Worm (Caenorhabditis elegans) whole organism, late embryonic: ENCODE data around the gene srx-76.

ENCODE experiments used
- C08G9.2 ChIP-seq: sonication (generic microtip); optimal IDR thresholded peaks from 2 replicates; lab custom pipeline; 2016; ENCODE audit warnings: mild to moderate bottlenecking, missing genetic modification characterization, moderate library complexity, missing compliant biosample characterization
- F13H6.1 ChIP-seq: sonication (generic microtip); optimal IDR thresholded peaks from 2 replicates; lab custom pipeline; 2016; ENCODE audit warnings: missing genetic modification characterization, missing compliant biosample characterization
- T23F11.4 ChIP-seq: fragments of 200-800 bp; sonication (Bioruptor generic); optimal IDR thresholded peaks from 2 replicates; lab custom pipeline; 2018; ENCODE audit warnings: mild to moderate bottlenecking, missing genetic modification characterization, missing compliant biosample characterization
- ceh-18 ChIP-seq: sonication (generic microtip); optimal IDR thresholded peaks from 2 replicates; lab custom pipeline; 2016; ENCODE audit warnings: missing genetic modification characterization, missing compliant biosample characterization
- ceh-19 ChIP-seq: fragments of 200-800 bp; sonication (Bioruptor generic); optimal IDR thresholded peaks from 2 replicates; lab custom pipeline; 2018; ENCODE audit warnings: mild to moderate bottlenecking, missing genetic modification characterization, missing compliant biosample characterization
- ceh-22 ChIP-seq: sonication (generic microtip); optimal IDR thresholded peaks from 2 replicates; lab custom pipeline; 2017; ENCODE audit warnings: missing biosample characterization, missing genetic modification characterization
- ceh-24 ChIP-seq: sonication (generic microtip); optimal IDR thresholded peaks from 2 replicates; lab custom pipeline; 2016; ENCODE audit warnings: mild to moderate bottlenecking, missing genetic modification characterization, missing compliant biosample characterization
- ceh-30 ChIP-seq: fragments of 150-350 bp; optimal IDR thresholded peaks from 2 replicates; lab custom pipeline; 2014; ENCODE audit warnings: missing biosample characterization, missing genetic modification characterization
- ceh-31 ChIP-seq: sonication (generic microtip); optimal IDR thresholded peaks from 2 replicates; lab custom pipeline; 2016; ENCODE audit warnings: missing genetic modification characterization, missing compliant biosample characterization
- ceh-45 ChIP-seq: fragments of 200-800 bp; sonication (Bioruptor generic); IDR thresholded peaks from 2 replicates; pipeline ENCODE4 v1.3.6; 2022; ENCODE audit warnings: missing genetic modification reagents, missing genetic modification characterization, missing compliant biosample characterization
- ceh-48 ChIP-seq: sonication (generic microtip); optimal IDR thresholded peaks from 2 replicates; lab custom pipeline; 2016; ENCODE audit warnings: missing genetic modification characterization, inconsistent platforms, missing compliant biosample characterization
- ceh-9 ChIP-seq: sonication (generic microtip); optimal IDR thresholded peaks from 2 replicates; lab custom pipeline; 2016; ENCODE audit warnings: mild to moderate bottlenecking, missing genetic modification characterization, inconsistent platforms, missing compliant biosample characterization
- che-1 ChIP-seq: sonication (generic microtip); optimal IDR thresholded peaks from 2 replicates; lab custom pipeline; 2016; ENCODE audit warnings: mild to moderate bottlenecking, missing genetic modification characterization, missing compliant biosample characterization
- elt-2 ChIP-seq: sonication (generic microtip); optimal IDR thresholded peaks from 2 replicates; lab custom pipeline; 2016; ENCODE audit warnings: missing genetic modification reagents, missing genetic modification characterization, missing compliant biosample characterization
- fax-1 ChIP-seq: sonication (generic microtip); optimal IDR thresholded peaks from 2 replicates; lab custom pipeline; 2016; ENCODE audit warnings: missing genotype, missing genetic modification characterization, missing compliant biosample characterization
- fkh-10 ChIP-seq: fragments of 150-350 bp; optimal IDR thresholded peaks from 2 replicates; lab custom pipeline; 2014; ENCODE audit warnings: missing biosample characterization, missing genetic modification reagents, missing genetic modification characterization
- fkh-6 ChIP-seq: sonication (generic microtip); optimal IDR thresholded peaks from 2 replicates; lab custom pipeline; 2016; ENCODE audit warnings: missing genetic modification characterization, missing compliant biosample characterization
- gmeb-2 ChIP-seq: sonication (generic microtip); optimal IDR thresholded peaks from 2 replicates; lab custom pipeline; 2016; ENCODE audit warnings: missing genetic modification characterization, inconsistent platforms, missing compliant biosample characterization
- hlh-13 ChIP-seq: fragments of 200-800 bp; sonication (Bioruptor generic); optimal IDR thresholded peaks from 2 replicates; lab custom pipeline; 2018; ENCODE audit warnings: mild to moderate bottlenecking, missing genetic modification characterization, missing compliant biosample characterization
- hlh-30 ChIP-seq: sonication (generic microtip); optimal IDR thresholded peaks from 2 replicates; lab custom pipeline; 2017; ENCODE audit warnings: antibody characterized with exemption, missing genetic modification characterization, missing compliant biosample characterization; ENCODE audit not compliant: insufficient read depth
- hlh-6 ChIP-seq: sonication (generic microtip); optimal IDR thresholded peaks from 2 replicates; lab custom pipeline; 2016; ENCODE audit warnings: missing genotype, missing genetic modification characterization, missing compliant biosample characterization
- hlh-8 ChIP-seq: sonication (generic microtip); optimal IDR thresholded peaks from 2 replicates; lab custom pipeline; 2016; ENCODE audit warnings: missing genotype, missing genetic modification characterization, missing compliant biosample characterization
- lim-6 ChIP-seq: sonication (generic microtip); optimal IDR thresholded peaks from 2 replicates; lab custom pipeline; 2016; ENCODE audit warnings: missing genetic modification characterization, missing compliant biosample characterization
- madf-2 ChIP-seq: sonication (generic microtip); optimal IDR thresholded peaks from 2 replicates; lab custom pipeline; 2017; ENCODE audit warnings: missing genetic modification characterization, missing compliant biosample characterization
- mec-3 ChIP-seq: sonication (generic microtip); optimal IDR thresholded peaks from 2 replicates; lab custom pipeline; 2016; ENCODE audit warnings: borderline replicate concordance, missing genetic modification characterization, missing compliant biosample characterization
- nfya-1 ChIP-seq: sonication (generic microtip); optimal IDR thresholded peaks from 2 replicates; lab custom pipeline; 2017; ENCODE audit warnings: missing genetic modification characterization, mild to moderate bottlenecking, missing compliant biosample characterization, antibody characterized with exemption, moderate library complexity
- nhr-11 ChIP-seq: fragments of 150-350 bp; optimal IDR thresholded peaks from 2 replicates; lab custom pipeline; 2014; ENCODE audit warnings: missing biosample characterization, missing genetic modification characterization
- pag-3 ChIP-seq: sonication (generic microtip); optimal IDR thresholded peaks from 2 replicates; lab custom pipeline; 2016; ENCODE audit warnings: missing compliant biosample characterization, missing genetic modification characterization, borderline replicate concordance
- pat-9 ChIP-seq: fragments of 200-800 bp; sonication (Bioruptor generic); optimal IDR thresholded peaks from 2 replicates; lab custom pipeline; 2018; ENCODE audit warnings: mild to moderate bottlenecking, missing genetic modification characterization, moderate library complexity, missing compliant biosample characterization
- pax-1 ChIP-seq: fragments of 150-350 bp; optimal IDR thresholded peaks from 2 replicates; lab custom pipeline; 2014; ENCODE audit warnings: missing biosample characterization, missing genetic modification characterization
- pha-2 ChIP-seq: sonication (generic microtip); optimal IDR thresholded peaks from 2 replicates; lab custom pipeline; 2017; ENCODE audit warnings: mild to moderate bottlenecking, missing genetic modification characterization, missing compliant biosample characterization
- ref-2 ChIP-seq: sonication (generic microtip); optimal IDR thresholded peaks from 2 replicates; lab custom pipeline; 2016; ENCODE audit warnings: missing genetic modification characterization, missing compliant biosample characterization
- sox-4 ChIP-seq: sonication (generic microtip); optimal IDR thresholded peaks from 2 replicates; lab custom pipeline; 2017; ENCODE audit warnings: mild to moderate bottlenecking, missing genetic modification characterization, inconsistent platforms, missing compliant biosample characterization
- tbx-2 ChIP-seq: sonication (generic microtip); optimal IDR thresholded peaks from 2 replicates; lab custom pipeline; 2016; ENCODE audit warnings: missing genetic modification characterization, missing compliant biosample characterization
- unc-3 ChIP-seq, 2 experiments: fragments of 200-800 bp in 1 of 2; sonication (Bioruptor generic) in 1 of 2; sonication (generic microtip) in 1 of 2; conservative IDR thresholded peaks in 1 of 2; optimal IDR thresholded peaks in 1 of 2; 2 replicates each; pipeline versions ENCODE4 v1.3.6 to Lab custom; 2016 to 2022; ENCODE audit warnings: missing compliant biosample characterization in 2 of 2, missing genetic modification characterization in 2 of 2, missing genetic modification reagents in 1 of 2
- unc-86 ChIP-seq: sonication (generic microtip); optimal IDR thresholded peaks from 2 replicates; lab custom pipeline; 2016; ENCODE audit warnings: missing genetic modification characterization, missing compliant biosample characterization

srx-76 gene

ce11 chrV:11858299-11858698 is 33.3 kb upstream of the srx-76 start:
- TF ChIP-seq ceh-31 (no peak), pax-1 (tag; lab: Kevin White, UChicago) (no peak), ceh-22 (tag; lab: Kevin White, UChicago) (no peak), pat-9 (no peak), F13H6.1 (no peak), ceh-30 (tag; lab: Kevin White, UChicago) (no peak), unc-3 (GFP tag; conservative IDR thresholded peaks at IDR 0.05; lab: Robert Waterston, UW) (no peak), unc-3 (tag; optimal IDR thresholded peaks at IDR 0.05; lab: Kevin White, UChicago) (no peak), ceh-18 (no peak), ceh-45 (GFP tag; lab: Robert Waterston, UW) (no peak), fax-1 (tag; lab: Kevin White, UChicago) (no peak), ceh-48 (tag; lab: Kevin White, UChicago) (no peak), nhr-11 (tag; lab: Kevin White, UChicago) (no peak), ref-2 (tag; lab: Kevin White, UChicago) (no peak), tbx-2 (no peak)
- TF ChIP-seq, all 69 proteins: peak for 0

- TF ChIP-seq sox-4 (tag; lab: Kevin White, UChicago): no peak
- peak; percentile 73 for TF ChIP-seq elt-2
- no peak for TF ChIP-seq hlh-8 (tag; lab: Kevin White, UChicago)
- TF ChIP-seq madf-2: no peak
- TF ChIP-seq hlh-13 (GFP tag; lab: Kevin White, UChicago): no peak
- peak; percentile 49 for TF ChIP-seq hlh-30 (tag; lab: Kevin White, UChicago)
- TF ChIP-seq gmeb-2 (tag; lab: Kevin White, UChicago): no peak
- TF ChIP-seq pax-1 (tag; lab: Kevin White, UChicago): no peak
- TF ChIP-seq unc-86 (tag; lab: Kevin White, UChicago): no peak
- TF ChIP-seq che-1 (tag; lab: Kevin White, UChicago): no peak
Measured at ce11 chrV:11859082-11859858, 32.3 kb upstream of the srx-76 start.

ce11 chrV:11860375-11860774 is 31.2 kb upstream of the srx-76 start, which contains the start of gene R13H4.5:
TSS of gene R13H4.5 (plus strand) at chrV:11860675.
- TF ChIP-seq T23F11.4 (GFP tag; lab: Kevin White, UChicago) (no peak), mec-3 (tag; lab: Kevin White, UChicago) (no peak), nfya-1 (no peak), fkh-10 (GFP tag; lab: Kevin White, UChicago) (no peak), lim-6 (tag; lab: Kevin White, UChicago) (no peak), ceh-9 (tag; lab: Kevin White, UChicago) (no peak), ceh-19 (no peak), tbx-2 (no peak), pha-2 (no peak)
- TF ChIP-seq, all 69 proteins: peak for 0

ce11 chrV:11861880-11862544 is 29.6 kb upstream of the srx-76 start:
- TF ChIP-seq hlh-8 (tag; lab: Kevin White, UChicago) (no peak), ceh-24 (tag; lab: Kevin White, UChicago) (no peak), mec-3 (tag; lab: Kevin White, UChicago) (no peak), pag-3 (no peak), C08G9.2 (tag; lab: Kevin White, UChicago) (no peak), fkh-10 (GFP tag; lab: Kevin White, UChicago) (no peak), hlh-6 (tag; lab: Kevin White, UChicago) (no peak), fkh-6 (no peak), F13H6.1 (no peak), unc-86 (tag; lab: Kevin White, UChicago) (no peak), ceh-31 (no peak)
